Comparison of ENCODE assay signal across 4 fruit fly cellular contexts in genomic region chr3L:17047811-17048239, dm6.
TF ChIP-seq lines count a peak whose summit lies in the region.

No protein-coding gene starts in this region.

- TF ChIP-seq CTCF in whole organism, embryonic (GFP tag; optimal IDR thresholded peaks at IDR 0.05; lab: Kevin White, UChicago), result no peak

TF ChIP-seq in whole organism, embryonic, 481 proteins besides CTCF, POLR2A, EP300 and RAD21 (continues in another document):
- TF ChIP-seq pita (GFP tag; optimal IDR thresholded peaks at IDR 0.05; lab: Kevin White, UChicago) (no peak), CG12659 (GFP tag; optimal IDR thresholded peaks at IDR 0.05; lab: Kevin White, UChicago) (peak; percentile 17), Deaf1 (tag; optimal IDR thresholded peaks at IDR 0.05; lab: Kevin White, UChicago) (peak; percentile 20), ERR (GFP tag; optimal IDR thresholded peaks at IDR 0.05; lab: Kevin White, UChicago) (no peak), CG31365 (tag; optimal IDR thresholded peaks at IDR 0.05; lab: Kevin White, UChicago) (peak; percentile 22), Lhr (GFP tag; optimal IDR thresholded peaks at IDR 0.05; lab: Kevin White, UChicago) (peak; percentile 18), CG2875 (GFP tag; optimal IDR thresholded peaks at IDR 0.05; lab: Kevin White, UChicago) (peak; percentile 74), CrebB (tag; optimal IDR thresholded peaks at IDR 0.05; lab: Kevin White, UChicago) (peak; percentile 37), bcd (GFP tag; optimal IDR thresholded peaks at IDR 0.05; lab: Kevin White, UChicago) (no peak), ems (GFP tag; optimal IDR thresholded peaks at IDR 0.05; lab: Kevin White, UChicago) (no peak), lab (GFP tag; optimal IDR thresholded peaks at IDR 0.05; lab: Kevin White, UChicago) (peak; percentile 56), knrl (GFP tag; IDR thresholded peaks at IDR 0.05; lab: Robert Waterston, UW; ENCODE audit: partially characterized antibody) (0 out of 3 replicates have a peak, but pooled peaks have one; percentile 8), pan (optimal IDR thresholded peaks at IDR 0.05; lab: Kevin White, UChicago) (no peak), pan (GFP tag; optimal IDR thresholded peaks at IDR 0.05 in 1 of 2, IDR thresholded peaks at IDR 0.05 in 1 of 2) (peak in 1 of 2 experiments; percentile 22), CG15601 (tag; optimal IDR thresholded peaks at IDR 0.05; lab: Kevin White, UChicago) (peak; percentile 74), CG10959 (GFP tag; IDR thresholded peaks at IDR 0.05; lab: Robert Waterston, UW) (no peak), Stat92E (GFP tag; optimal IDR thresholded peaks at IDR 0.05; lab: Kevin White, UChicago) (peak in 1 of 3 experiments; percentile 21), CG3407 (GFP tag; optimal IDR thresholded peaks at IDR 0.05; lab: Kevin White, UChicago) (peak; percentile 32), sd (tag; optimal IDR thresholded peaks at IDR 0.05; lab: Kevin White, UChicago) (peak; percentile 60), Vsx1 (GFP tag; optimal IDR thresholded peaks at IDR 0.05; lab: Kevin White, UChicago) (peak; percentile 39), HmgZ (tag; optimal IDR thresholded peaks at IDR 0.05; lab: Kevin White, UChicago) (peak; percentile 2), NC2α (GFP tag; optimal IDR thresholded peaks at IDR 0.05; lab: Kevin White, UChicago) (no peak)

TF ChIP-seq in whole organism, prepupa, 60 proteins besides CTCF, POLR2A, EP300 and RAD21 (continues in another document):
- TF ChIP-seq acj6 (GFP tag; optimal IDR thresholded peaks at IDR 0.05; lab: Kevin White, UChicago) (no peak), fkh (GFP tag; optimal IDR thresholded peaks at IDR 0.05; lab: Kevin White, UChicago) (peak; percentile 93), Gug (GFP tag; IDR thresholded peaks at IDR 0.05; lab: Robert Waterston, UW) (no peak), CG6808 (GFP tag; optimal IDR thresholded peaks at IDR 0.05; lab: Kevin White, UChicago) (no peak), CG3032 (tag; optimal IDR thresholded peaks at IDR 0.05; lab: Kevin White, UChicago) (no peak), CG11294 (GFP tag; IDR thresholded peaks at IDR 0.05; lab: Robert Waterston, UW) (no peak), Met (GFP tag; optimal IDR thresholded peaks at IDR 0.05; lab: Kevin White, UChicago) (no peak), dsx (GFP tag; optimal IDR thresholded peaks at IDR 0.05; lab: Kevin White, UChicago; ENCODE audit: poor library complexity, severe bottlenecking) (no peak), CG8319 (GFP tag; optimal IDR thresholded peaks at IDR 0.05; lab: Kevin White, UChicago) (no peak), CG6792 (GFP tag; optimal IDR thresholded peaks at IDR 0.05; lab: Kevin White, UChicago) (no peak), CG6854 (GFP tag; optimal IDR thresholded peaks at IDR 0.05; lab: Kevin White, UChicago) (no peak), CG8632 (GFP tag; optimal IDR thresholded peaks at IDR 0.05; lab: Kevin White, UChicago) (peak; percentile 3), Lpt (GFP tag; optimal IDR thresholded peaks at IDR 0.05; lab: Kevin White, UChicago) (no peak), cyc (GFP tag; optimal IDR thresholded peaks at IDR 0.05; lab: Kevin White, UChicago) (no peak), achi (GFP tag; optimal IDR thresholded peaks at IDR 0.05; lab: Kevin White, UChicago) (no peak), fd85E (GFP tag; optimal IDR thresholded peaks at IDR 0.05; lab: Kevin White, UChicago) (no peak), Eip75B (GFP tag; optimal IDR thresholded peaks at IDR 0.05; lab: Kevin White, UChicago) (no peak), svp (GFP tag; lab: Kevin White, UChicago) (no peak), CG6163 (GFP tag; IDR thresholded peaks at IDR 0.05; lab: Robert Waterston, UW) (no peak; the same call in 2 of the 3 replicates), Sox14 (GFP tag; optimal IDR thresholded peaks at IDR 0.05; lab: Kevin White, UChicago) (no peak), lz (GFP tag; optimal IDR thresholded peaks at IDR 0.05; lab: Kevin White, UChicago) (no peak), CG10669 (GFP tag; optimal IDR thresholded peaks at IDR 0.05; lab: Kevin White, UChicago) (no peak), CG4318 (GFP tag; optimal IDR thresholded peaks at IDR 0.05; lab: Kevin White, UChicago) (no peak), CG1621 (tag; optimal IDR thresholded peaks at IDR 0.05; lab: Kevin White, UChicago) (no peak), CG9139 (GFP tag; optimal IDR thresholded peaks at IDR 0.05; lab: Kevin White, UChicago) (no peak)

TF ChIP-seq in whole organism, pupa, 21 proteins besides CTCF, POLR2A, EP300 and RAD21:
- no peak for TF ChIP-seq rn (GFP tag; IDR thresholded peaks at IDR 0.05; lab: Robert Waterston, UW)
- no peak for TF ChIP-seq CG8159 (tag; optimal IDR thresholded peaks at IDR 0.05; lab: Kevin White, UChicago)
- 0 out of 3 replicates have a peak, but pooled peaks have one; percentile 51 for TF ChIP-seq CG4496 (GFP tag; IDR thresholded peaks at IDR 0.05; lab: Robert Waterston, UW)
- peak; percentile 39; the same call in 1 of the 2 replicates for TF ChIP-seq CG12605 (GFP tag; IDR thresholded peaks at IDR 0.05; lab: Robert Waterston, UW)
- no peak for TF ChIP-seq Pif1B (GFP tag; optimal IDR thresholded peaks at IDR 0.05; lab: Kevin White, UChicago)
- TF ChIP-seq CG14655 (GFP tag; optimal IDR thresholded peaks at IDR 0.05; lab: Kevin White, UChicago), result peak; percentile 30
- TF ChIP-seq CG32121 (GFP tag; IDR thresholded peaks at IDR 0.05; lab: Robert Waterston, UW), result no peak
- no peak for TF ChIP-seq CG17806 (tag; optimal IDR thresholded peaks at IDR 0.05; lab: Kevin White, UChicago)
- TF ChIP-seq Ets98B (GFP tag; IDR thresholded peaks at IDR 0.05; lab: Robert Waterston, UW), result 0 out of 2 replicates have a peak, but pooled peaks have one; percentile 23
- TF ChIP-seq D1 (tag; optimal IDR thresholded peaks at IDR 0.05; lab: Kevin White, UChicago), result no peak
- TF ChIP-seq CG9948 (tag; optimal IDR thresholded peaks at IDR 0.05; lab: Kevin White, UChicago), result no peak
- no peak for TF ChIP-seq EcR (GFP tag; optimal IDR thresholded peaks at IDR 0.05; lab: Kevin White, UChicago)

TF ChIP-seq in whole organism, wandering third instar larva, 38 proteins besides CTCF, POLR2A, EP300 and RAD21:
- no peak for TF ChIP-seq Hr78 (GFP tag; optimal IDR thresholded peaks at IDR 0.05; lab: Kevin White, UChicago)
- TF ChIP-seq psq (GFP tag; optimal IDR thresholded peaks at IDR 0.05; lab: Kevin White, UChicago), result peak; percentile 43
- TF ChIP-seq dmrt93B (GFP tag; optimal IDR thresholded peaks at IDR 0.05; lab: Kevin White, UChicago), result no peak
- TF ChIP-seq N (GFP tag; optimal IDR thresholded peaks at IDR 0.05; lab: Kevin White, UChicago), result no peak
- TF ChIP-seq CrebA (GFP tag; optimal IDR thresholded peaks at IDR 0.05; lab: Kevin White, UChicago; ENCODE audit: borderline replicate concordance), result no peak
- TF ChIP-seq jim (GFP tag; optimal IDR thresholded peaks at IDR 0.05; lab: Kevin White, UChicago), result no peak
- no peak for TF ChIP-seq woc (GFP tag; optimal IDR thresholded peaks at IDR 0.05; lab: Kevin White, UChicago)
- TF ChIP-seq OdsH (GFP tag; optimal IDR thresholded peaks at IDR 0.05; lab: Kevin White, UChicago), result peak; percentile 33
- no peak for TF ChIP-seq Abd-B (GFP tag; optimal IDR thresholded peaks at IDR 0.05; lab: Kevin White, UChicago)
- TF ChIP-seq br (GFP tag; optimal IDR thresholded peaks at IDR 0.05; lab: Kevin White, UChicago), result peak; percentile 13
- no peak for TF ChIP-seq GATAd (GFP tag; optimal IDR thresholded peaks at IDR 0.05; lab: Kevin White, UChicago)
- TF ChIP-seq rgr (GFP tag; optimal IDR thresholded peaks at IDR 0.05; lab: Kevin White, UChicago), result peak; percentile 57
- TF ChIP-seq Dif (GFP tag; optimal IDR thresholded peaks at IDR 0.05; lab: Kevin White, UChicago; ENCODE audit: partially characterized antibody), result no peak
- no peak for TF ChIP-seq fru (GFP tag; optimal IDR thresholded peaks at IDR 0.05; lab: Kevin White, UChicago)
- no peak for TF ChIP-seq dl (GFP tag; optimal IDR thresholded peaks at IDR 0.05; lab: Kevin White, UChicago; ENCODE audit: insufficient read depth in 1 of 2, partially characterized antibody in 2 of 2)
- no peak for TF ChIP-seq Hr83 (GFP tag; optimal IDR thresholded peaks at IDR 0.05; lab: Kevin White, UChicago; ENCODE audit: poor library complexity, severe bottlenecking)
- TF ChIP-seq Dfd (GFP tag; optimal IDR thresholded peaks at IDR 0.05; lab: Kevin White, UChicago), result peak; percentile 88
- no peak for TF ChIP-seq Mio (GFP tag; optimal IDR thresholded peaks at IDR 0.05; lab: Kevin White, UChicago)
- TF ChIP-seq Vsx2 (GFP tag; optimal IDR thresholded peaks at IDR 0.05; lab: Kevin White, UChicago; ENCODE audit: partially characterized antibody), result no peak
- peak; percentile 33 for TF ChIP-seq Sp1 (GFP tag; optimal IDR thresholded peaks at IDR 0.05; lab: Kevin White, UChicago)
- no peak for TF ChIP-seq CG32264 (GFP tag; optimal IDR thresholded peaks at IDR 0.05; lab: Kevin White, UChicago)
- no peak for TF ChIP-seq HLH106 (tag; optimal IDR thresholded peaks at IDR 0.05; lab: Kevin White, UChicago)
- TF ChIP-seq usp (GFP tag; optimal IDR thresholded peaks at IDR 0.05; lab: Kevin White, UChicago), result no peak
- no peak for TF ChIP-seq Jra (GFP tag; optimal IDR thresholded peaks at IDR 0.05; lab: Kevin White, UChicago)
- peak; percentile 54 for TF ChIP-seq h (GFP tag; optimal IDR thresholded peaks at IDR 0.05; lab: Kevin White, UChicago)
- TF ChIP-seq foxo (GFP tag; optimal IDR thresholded peaks at IDR 0.05; lab: Kevin White, UChicago), result no peak
- TF ChIP-seq Hnf4 (GFP tag; optimal IDR thresholded peaks at IDR 0.05; lab: Kevin White, UChicago), result no peak

Comparison
In these comparisons a context has a peak if more than half of its experiments do, and no peak if none do; other contexts are left out.
1. Of the 7 proteins assayed by ChIP-seq in both whole organism, embryonic and whole organism, prepupa: peak only in whole organism, embryonic: none; only in whole organism, prepupa: CG16779; in both: Blimp-1; in neither: 5.